Worm (Caenorhabditis elegans) whole organism, L4 larva: ENCODE measurements around the gene F16B4.2.

Source experiments
- F26F4.8 ChIP-seq: fragments of 200-800 bp; sonication (Bioruptor generic); conservative IDR thresholded peaks from 2 replicates; pipeline ENCODE4 v1.3.6; 2022; ENCODE audit warnings: missing genetic modification characterization, missing compliant biosample characterization
- T26A8.4 ChIP-seq: fragments of 200-800 bp; sonication (Bioruptor generic); IDR thresholded peaks from 2 replicates; pipeline ENCODE4 v1.3.6; 2022; ENCODE audit warnings: missing genetic modification characterization, missing compliant biosample characterization
- ZK337.2 ChIP-seq: fragments of 200-800 bp; sonication (Bioruptor generic); IDR thresholded peaks from 2 replicates; pipeline ENCODE4 v1.3.6; 2022; ENCODE audit warnings: missing genetic modification reagents, missing genetic modification characterization, missing compliant biosample characterization
- aha-1 ChIP-seq: fragments of 150-350 bp; peaks from one replicate; lab custom pipeline; 2014; ENCODE audit warnings: missing biosample characterization, missing genetic modification characterization
- ama-1 ChIP-seq: fragments of 150-350 bp; optimal IDR thresholded peaks from 2 replicates; lab custom pipeline; 2014; ENCODE audit warnings: inconsistent platforms, mixed read lengths
- arid-1 ChIP-seq: fragments of 200-800 bp; sonication (Bioruptor generic); conservative IDR thresholded peaks from 2 replicates; pipeline ENCODE4 v1.3.6; 2022; ENCODE audit warnings: missing genetic modification reagents, missing genetic modification characterization, missing compliant biosample characterization
- attf-4 ChIP-seq: sonication (generic microtip); optimal IDR thresholded peaks from 3 replicates; lab custom pipeline; 2017; ENCODE audit warnings: missing biosample characterization, missing genetic modification characterization
- ceh-62 ChIP-seq: sonication (generic microtip); optimal IDR thresholded peaks from 2 replicates; lab custom pipeline; 2017; ENCODE audit warnings: missing biosample characterization, missing genetic modification characterization
- daf-16 ChIP-seq, 3 experiments: sonication (generic microtip); optimal IDR thresholded peaks; 2 replicates each; lab custom pipeline; 2016 to 2017; ENCODE audit warnings: missing genetic modification characterization in 3 of 3, missing genetic modification reagents in 3 of 3, mild to moderate bottlenecking in 2 of 3, missing compliant biosample characterization in 2 of 3, missing biosample characterization in 1 of 3, moderate library complexity in 1 of 3
- daf-19 ChIP-seq: fragments of 200-800 bp; sonication (Bioruptor generic); conservative IDR thresholded peaks from 2 replicates; pipeline ENCODE4 v1.3.6; 2022; ENCODE audit warnings: missing genetic modification characterization, missing compliant biosample characterization
- dmd-8 ChIP-seq: fragments of 200-800 bp; sonication (Bioruptor generic); IDR thresholded peaks from 2 replicates; pipeline ENCODE4 v1.3.6; 2022; ENCODE audit warnings: missing genetic modification characterization, missing compliant biosample characterization
- dve-1 ChIP-seq: sonication (generic microtip); optimal IDR thresholded peaks from 2 replicates; lab custom pipeline; 2017; ENCODE audit warnings: antibody characterized with exemption, mild to moderate bottlenecking, missing genetic modification characterization, missing compliant biosample characterization; ENCODE audit not compliant: insufficient read depth
- egl-27 ChIP-seq: sonication (generic microtip); optimal IDR thresholded peaks from 3 replicates; lab custom pipeline; 2017; ENCODE audit warnings: missing biosample characterization, missing genetic modification reagents, missing genetic modification characterization
- egl-43 ChIP-seq: fragments of 200-800 bp; sonication (Bioruptor generic); IDR thresholded peaks from 2 replicates; pipeline ENCODE4 v1.3.6; 2022; ENCODE audit warnings: missing genetic modification reagents, missing genetic modification characterization, missing compliant biosample characterization
- hif-1 ChIP-seq, 2 experiments: sonication (generic microtip); optimal IDR thresholded peaks; 2 replicates each; lab custom pipeline; 2016 to 2017; ENCODE audit warnings: missing compliant biosample characterization in 2 of 2, missing genetic modification characterization in 2 of 2, missing genetic modification reagents in 2 of 2, missing genotype in 2 of 2, mild to moderate bottlenecking in 1 of 2
- lin-29 ChIP-seq: fragments of 200-800 bp; sonication (Bioruptor generic); IDR thresholded peaks from 2 replicates; pipeline ENCODE4 v1.3.6; 2022; ENCODE audit warnings: missing genetic modification reagents, missing genetic modification characterization, missing compliant biosample characterization
- lin-38 ChIP-seq: fragments of 200-800 bp; sonication (Bioruptor generic); IDR thresholded peaks from 2 replicates; pipeline ENCODE4 v1.3.6; 2022; ENCODE audit warnings: missing genetic modification reagents, missing genetic modification characterization, missing compliant biosample characterization
- madf-5 ChIP-seq, 2 experiments: fragments of 200-800 bp; sonication (Bioruptor generic); IDR thresholded peaks; 2 replicates each; pipeline ENCODE4 v1.3.6; 2022; ENCODE audit warnings: missing compliant biosample characterization in 2 of 2, missing genetic modification characterization in 2 of 2
- madf-9 ChIP-seq: fragments of 200-800 bp; sonication (Bioruptor generic); conservative IDR thresholded peaks from 2 replicates; pipeline ENCODE4 v1.3.6; 2022; ENCODE audit warnings: missing genetic modification reagents, missing genetic modification characterization, missing compliant biosample characterization
- mdt-29 ChIP-seq: fragments of 200-800 bp; sonication (Bioruptor generic); IDR thresholded peaks from 2 replicates; pipeline ENCODE4 v1.3.6; 2022; ENCODE audit warnings: missing genetic modification reagents, missing genetic modification characterization, missing compliant biosample characterization
- mxl-2 ChIP-seq: fragments of 200-800 bp; sonication (Bioruptor generic); conservative IDR thresholded peaks from 2 replicates; pipeline ENCODE4 v1.3.6; 2022; ENCODE audit warnings: missing genetic modification reagents, missing genetic modification characterization, missing compliant biosample characterization
- nhr-102 ChIP-seq: sonication (generic microtip); optimal IDR thresholded peaks from 2 replicates; lab custom pipeline; 2016; ENCODE audit warnings: mild to moderate bottlenecking, missing genetic modification characterization, moderate library complexity, missing compliant biosample characterization
- nhr-111 ChIP-seq: fragments of 200-800 bp; sonication (Bioruptor generic); optimal IDR thresholded peaks from 2 replicates; lab custom pipeline; 2018; ENCODE audit warnings: mild to moderate bottlenecking, missing genetic modification characterization, missing compliant biosample characterization
- nhr-25 ChIP-seq: sonication (generic microtip); optimal IDR thresholded peaks from 2 replicates; lab custom pipeline; 2017; ENCODE audit warnings: missing genetic modification characterization, mild to moderate bottlenecking, missing compliant biosample characterization, antibody characterized with exemption, moderate library complexity, borderline replicate concordance; ENCODE audit not compliant: insufficient read depth
- nhr-28 ChIP-seq: fragments of 150-350 bp; optimal IDR thresholded peaks from 2 replicates; lab custom pipeline; 2014; ENCODE audit warnings: missing biosample characterization, missing genetic modification characterization
- nhr-48 ChIP-seq: sonication (generic microtip); optimal IDR thresholded peaks from 2 replicates; lab custom pipeline; 2016; ENCODE audit warnings: mild to moderate bottlenecking, missing genetic modification characterization, missing compliant biosample characterization
- nhr-6 ChIP-seq: fragments of 150-350 bp; optimal IDR thresholded peaks from 2 replicates; lab custom pipeline; 2014; ENCODE audit warnings: missing biosample characterization, missing genetic modification characterization
- nhr-76 ChIP-seq: fragments of 150-350 bp; optimal IDR thresholded peaks from 2 replicates; lab custom pipeline; 2014; ENCODE audit warnings: missing biosample characterization, missing genetic modification characterization
- rbr-2 ChIP-seq: sonication (generic microtip); optimal IDR thresholded peaks from 2 replicates; lab custom pipeline; 2016; ENCODE audit warnings: missing genotype, missing genetic modification characterization, missing compliant biosample characterization
- sdz-12 ChIP-seq: fragments of 200-800 bp; sonication (Bioruptor generic); optimal IDR thresholded peaks from 2 replicates; lab custom pipeline; 2018; ENCODE audit warnings: mild to moderate bottlenecking, missing genetic modification characterization, missing compliant biosample characterization
- skn-1 ChIP-seq: fragments of 150-350 bp; optimal IDR thresholded peaks from 2 replicates; lab custom pipeline; 2014; ENCODE audit warnings: missing biosample characterization, missing genetic modification characterization
- snpc-4 ChIP-seq: fragments of 150-350 bp; optimal IDR thresholded peaks from 2 replicates; lab custom pipeline; 2014; ENCODE audit warnings: missing biosample characterization, missing genetic modification characterization
- unc-62 ChIP-seq, 3 experiments: fragments of 150-350 bp in 1 of 3; sonication (generic microtip); optimal IDR thresholded peaks in 2 of 3; peaks in 1 of 3; 1 replicate in 1 of 3; 2 replicates in 2 of 3; lab custom pipeline; 2014 to 2017; ENCODE audit warnings: missing biosample characterization in 3 of 3, missing genetic modification characterization in 3 of 3, missing genetic modification reagents in 3 of 3, missing genotype in 1 of 3
- vab-7 ChIP-seq: fragments of 200-800 bp; sonication (Bioruptor generic); IDR thresholded peaks from 2 replicates; pipeline ENCODE4 v1.3.6; 2022; ENCODE audit warnings: missing genetic modification reagents, missing genetic modification characterization, missing compliant biosample characterization
- zag-1 ChIP-seq: fragments of 150-350 bp; optimal IDR thresholded peaks from 2 replicates; lab custom pipeline; 2014; ENCODE audit warnings: missing biosample characterization, missing genetic modification characterization
- ztf-11 ChIP-seq: fragments of 150-350 bp; optimal IDR thresholded peaks from 2 replicates; lab custom pipeline; 2014; ENCODE audit warnings: missing biosample characterization, missing genetic modification characterization

The F16B4.2 gene

ce11 chrV:1600561-1601088 lies at the start of gene F16B4.2:
F16B4.2 (plus strand) TSS chrV:1601038.
- TF ChIP-seq mdt-29 (GFP tag; lab: Robert Waterston, UW) (no peak), aha-1 (tag; lab: Kevin White, UChicago) (no peak), daf-16 (GFP tag; optimal IDR thresholded peaks at IDR 0.05; lab: Kevin White, UChicago) (no peak), daf-16 (tag; optimal IDR thresholded peaks at IDR 0.05; lab: Kevin White, UChicago) (peak; percentile 38), nhr-28 (tag; lab: Kevin White, UChicago) (peak; percentile 0), hif-1 (tag; optimal IDR thresholded peaks at IDR 0.05; lab: Kevin White, UChicago) (no peak), nhr-102 (tag; lab: Kevin White, UChicago) (no peak), dmd-8 (GFP tag; lab: Robert Waterston, UW) (no peak), egl-43 (GFP tag; lab: Robert Waterston, UW) (no peak), T26A8.4 (GFP tag; lab: Robert Waterston, UW) (no peak), nhr-25 (no peak), snpc-4 (tag; lab: Kevin White, UChicago) (no peak), ZK337.2 (GFP tag; lab: Robert Waterston, UW) (no peak), nhr-6 (no peak), ama-1 (lab: Kevin White, UChicago) (no peak), nhr-48 (tag; lab: Kevin White, UChicago) (no peak), mxl-2 (GFP tag; lab: Robert Waterston, UW) (no peak), dve-1 (tag; lab: Kevin White, UChicago) (peak; percentile 2), nhr-76 (no peak), lin-38 (GFP tag; lab: Robert Waterston, UW) (no peak), madf-9 (GFP tag; lab: Robert Waterston, UW) (no peak), lin-29 (no peak)

DNA sequence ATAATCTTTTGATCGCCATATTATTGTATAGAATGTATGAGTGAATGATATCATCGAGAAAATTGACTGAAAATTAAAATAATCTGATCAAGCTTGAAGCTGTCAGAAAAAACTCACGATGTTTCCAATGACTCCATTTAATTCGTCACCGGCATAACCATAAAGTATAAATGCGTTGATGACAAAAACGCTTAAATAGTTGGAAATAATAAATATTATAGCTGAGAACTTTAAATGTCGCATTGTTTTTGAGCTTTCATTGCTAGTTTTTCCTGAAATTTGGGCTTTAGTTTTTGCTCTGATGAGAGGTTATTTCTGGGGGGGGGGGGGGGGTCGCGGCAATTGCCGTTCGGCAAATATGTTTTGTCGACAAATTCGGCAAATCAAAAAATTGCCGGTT lies 49.7 kb upstream of the F16B4.2 start:
- TF ChIP-seq ztf-11 (tag; lab: Kevin White, UChicago) (no peak), unc-62 (GFP tag; optimal IDR thresholded peaks at IDR 0.05 in 1 of 2; lab: Kevin White, UChicago) (peak in 1 of 2 experiments; percentile 91), unc-62 (tag; optimal IDR thresholded peaks at IDR 0.05; lab: Kevin White, UChicago) (no peak)

ce11 chrV:1553004-1553403 lies 47.8 kb upstream of the F16B4.2 start, which contains the start of gene srsx-8:
srsx-8 (minus strand) TSS chrV:1553104.
- TF ChIP-seq unc-62 (GFP tag; optimal IDR thresholded peaks at IDR 0.05 in 1 of 2; lab: Kevin White, UChicago), result no peak
- no peak for TF ChIP-seq unc-62 (tag; optimal IDR thresholded peaks at IDR 0.05; lab: Kevin White, UChicago)
- TF ChIP-seq nhr-111, result no peak
- TF ChIP-seq sdz-12 (GFP tag; lab: Kevin White, UChicago), result no peak
- no peak for TF ChIP-seq zag-1 (tag; lab: Kevin White, UChicago)
- TF ChIP-seq mxl-2 (GFP tag; lab: Robert Waterston, UW), result no peak
- TF ChIP-seq madf-5 (GFP tag; IDR thresholded peaks at IDR 0.05; lab: Robert Waterston, UW), result no peak
- no peak for TF ChIP-seq vab-7 (GFP tag; lab: Robert Waterston, UW)
- no peak for TF ChIP-seq arid-1 (GFP tag; lab: Robert Waterston, UW)
- no peak for TF ChIP-seq attf-4 (tag; lab: Kevin White, UChicago)
- TF ChIP-seq skn-1 (tag; lab: Kevin White, UChicago), result no peak
- TF ChIP-seq ztf-11 (tag; lab: Kevin White, UChicago), result no peak
- no peak for TF ChIP-seq daf-19 (GFP tag; lab: Robert Waterston, UW)
- no peak for TF ChIP-seq egl-27
- no peak for TF ChIP-seq ceh-62 (tag; lab: Kevin White, UChicago)
- TF ChIP-seq T26A8.4 (GFP tag; lab: Robert Waterston, UW), result no peak
- no peak for TF ChIP-seq F26F4.8
- no peak for TF ChIP-seq rbr-2
